Worm (Caenorhabditis elegans) whole organism, L4 larva: ENCODE results near the gene phy-4.
A peak's percentile ranks its signal among the peaks of the same experiment; 100 is the strongest.

Experiments
- D1046.2 ChIP-seq: fragments of 200-800 bp; sonication (Bioruptor generic); IDR thresholded peaks from 2 replicates; pipeline ENCODE4 v1.3.6; 2022; ENCODE audit warnings: missing genetic modification characterization, missing compliant biosample characterization
- F10B5.3 ChIP-seq: sonication (generic microtip); optimal IDR thresholded peaks from 2 replicates; lab custom pipeline; 2016; ENCODE audit warnings: mild to moderate bottlenecking, missing genetic modification characterization, missing compliant biosample characterization
- F26F4.8 ChIP-seq: fragments of 200-800 bp; sonication (Bioruptor generic); conservative IDR thresholded peaks from 2 replicates; pipeline ENCODE4 v1.3.6; 2022; ENCODE audit warnings: missing genetic modification characterization, missing compliant biosample characterization
- F37D6.2 ChIP-seq: sonication (generic microtip); optimal IDR thresholded peaks from 2 replicates; lab custom pipeline; 2016; ENCODE audit warnings: mild to moderate bottlenecking, missing genetic modification characterization, missing compliant biosample characterization
- R02D3.7 ChIP-seq: fragments of 150-350 bp; sonication (generic microtip); optimal IDR thresholded peaks from 3 replicates; lab custom pipeline; 2014; ENCODE audit warnings: missing biosample characterization, missing genetic modification characterization
- T20F7.1 ChIP-seq: fragments of 200-800 bp; sonication (Bioruptor generic); optimal IDR thresholded peaks from 2 replicates; lab custom pipeline; 2018; ENCODE audit warnings: mild to moderate bottlenecking, missing genetic modification characterization, missing compliant biosample characterization
- Y5F2A.4 ChIP-seq: fragments of 200-800 bp; sonication (Bioruptor generic); optimal IDR thresholded peaks from 2 replicates; lab custom pipeline; 2018; ENCODE audit warnings: mild to moderate bottlenecking, missing genetic modification characterization, missing compliant biosample characterization
- ZK546.5 ChIP-seq, 2 experiments: sonication (generic microtip); optimal IDR thresholded peaks; 2 replicates each; lab custom pipeline; 2017; ENCODE audit warnings: missing biosample characterization in 2 of 2, missing genetic modification characterization in 2 of 2
- aly-2 ChIP-seq: sonication (generic microtip); optimal IDR thresholded peaks from 2 replicates; lab custom pipeline; 2018; ENCODE audit warnings: missing biosample characterization, missing genetic modification characterization
- ama-1 ChIP-seq: fragments of 150-350 bp; optimal IDR thresholded peaks from 2 replicates; lab custom pipeline; 2014; ENCODE audit warnings: inconsistent platforms, mixed read lengths
- arid-1 ChIP-seq: fragments of 200-800 bp; sonication (Bioruptor generic); conservative IDR thresholded peaks from 2 replicates; pipeline ENCODE4 v1.3.6; 2022; ENCODE audit warnings: missing genetic modification reagents, missing genetic modification characterization, missing compliant biosample characterization
- ceh-32 ChIP-seq: sonication (generic microtip); optimal IDR thresholded peaks from 2 replicates; lab custom pipeline; 2016; ENCODE audit warnings: mild to moderate bottlenecking, missing genetic modification characterization, missing compliant biosample characterization; ENCODE audit not compliant: poor library complexity
- ceh-62 ChIP-seq: sonication (generic microtip); optimal IDR thresholded peaks from 2 replicates; lab custom pipeline; 2017; ENCODE audit warnings: missing biosample characterization, missing genetic modification characterization
- ceh-82 ChIP-seq: sonication (generic microtip); optimal IDR thresholded peaks from 2 replicates; lab custom pipeline; 2017; ENCODE audit warnings: missing biosample characterization, missing genetic modification characterization
- ces-1 ChIP-seq: fragments of 150-350 bp; sonication (generic microtip); optimal IDR thresholded peaks from 4 replicates; lab custom pipeline; 2014; ENCODE audit warnings: missing biosample characterization, missing genetic modification reagents, missing genetic modification characterization
- daf-16 ChIP-seq, 3 experiments: sonication (generic microtip); optimal IDR thresholded peaks; 2 replicates each; lab custom pipeline; 2016 to 2017; ENCODE audit warnings: missing genetic modification characterization in 3 of 3, missing genetic modification reagents in 3 of 3, mild to moderate bottlenecking in 2 of 3, missing compliant biosample characterization in 2 of 3, missing biosample characterization in 1 of 3, moderate library complexity in 1 of 3
- daf-19 ChIP-seq: fragments of 200-800 bp; sonication (Bioruptor generic); conservative IDR thresholded peaks from 2 replicates; pipeline ENCODE4 v1.3.6; 2022; ENCODE audit warnings: missing genetic modification characterization, missing compliant biosample characterization
- dmd-6 ChIP-seq: fragments of 200-800 bp; sonication (Bioruptor generic); IDR thresholded peaks from 2 replicates; pipeline ENCODE4 v1.3.6; 2022; ENCODE audit warnings: missing genetic modification reagents, missing genetic modification characterization, missing compliant biosample characterization
- dmd-9 ChIP-seq: fragments of 200-800 bp; sonication (Bioruptor generic); IDR thresholded peaks from 2 replicates; pipeline ENCODE4 v1.3.6; 2022; ENCODE audit warnings: missing genetic modification reagents, missing genetic modification characterization, missing compliant biosample characterization
- egl-43 ChIP-seq: fragments of 200-800 bp; sonication (Bioruptor generic); IDR thresholded peaks from 2 replicates; pipeline ENCODE4 v1.3.6; 2022; ENCODE audit warnings: missing genetic modification reagents, missing genetic modification characterization, missing compliant biosample characterization
- fos-1 ChIP-seq: fragments of 150-350 bp; optimal IDR thresholded peaks from 2 replicates; lab custom pipeline; 2014; ENCODE audit warnings: missing biosample characterization, missing genetic modification characterization
- hlh-11 ChIP-seq: fragments of 200-800 bp; sonication (Bioruptor generic); optimal IDR thresholded peaks from 2 replicates; lab custom pipeline; 2018; ENCODE audit warnings: mild to moderate bottlenecking, missing genetic modification characterization, missing compliant biosample characterization
- jun-1 ChIP-seq: fragments of 150-350 bp; optimal IDR thresholded peaks from 2 replicates; lab custom pipeline; 2014; ENCODE audit warnings: missing biosample characterization, missing genetic modification reagents, missing genetic modification characterization
- lim-7 ChIP-seq: fragments of 200-800 bp; sonication (Bioruptor generic); IDR thresholded peaks from 2 replicates; pipeline ENCODE4 v1.3.6; 2022; ENCODE audit warnings: missing genetic modification characterization, missing compliant biosample characterization
- lin-1 ChIP-seq: fragments of 200-800 bp; sonication (Bioruptor generic); IDR thresholded peaks from 2 replicates; pipeline ENCODE4 v1.3.6; 2022; ENCODE audit warnings: missing genetic modification reagents, missing genetic modification characterization, missing compliant biosample characterization
- lir-3 ChIP-seq: sonication (generic microtip); optimal IDR thresholded peaks from 2 replicates; lab custom pipeline; 2016; ENCODE audit warnings: mild to moderate bottlenecking, missing genetic modification characterization, missing compliant biosample characterization
- lsy-2 ChIP-seq, 2 experiments: fragments of 150-350 bp in 1 of 2; sonication (generic microtip) in 1 of 2; optimal IDR thresholded peaks; 2 replicates each; lab custom pipeline; 2014 to 2017; ENCODE audit warnings: missing biosample characterization in 2 of 2, missing genetic modification characterization in 2 of 2
- madf-5 ChIP-seq, 2 experiments: fragments of 200-800 bp; sonication (Bioruptor generic); IDR thresholded peaks; 2 replicates each; pipeline ENCODE4 v1.3.6; 2022; ENCODE audit warnings: missing compliant biosample characterization in 2 of 2, missing genetic modification characterization in 2 of 2
- madf-9 ChIP-seq: fragments of 200-800 bp; sonication (Bioruptor generic); conservative IDR thresholded peaks from 2 replicates; pipeline ENCODE4 v1.3.6; 2022; ENCODE audit warnings: missing genetic modification reagents, missing genetic modification characterization, missing compliant biosample characterization
- mdt-29 ChIP-seq: fragments of 200-800 bp; sonication (Bioruptor generic); IDR thresholded peaks from 2 replicates; pipeline ENCODE4 v1.3.6; 2022; ENCODE audit warnings: missing genetic modification reagents, missing genetic modification characterization, missing compliant biosample characterization
- nhr-10 ChIP-seq: fragments of 150-350 bp; optimal IDR thresholded peaks from 2 replicates; lab custom pipeline; 2014; ENCODE audit warnings: missing biosample characterization, missing genetic modification characterization
- nhr-111 ChIP-seq: fragments of 200-800 bp; sonication (Bioruptor generic); optimal IDR thresholded peaks from 2 replicates; lab custom pipeline; 2018; ENCODE audit warnings: mild to moderate bottlenecking, missing genetic modification characterization, missing compliant biosample characterization
- nhr-237 ChIP-seq: sonication (generic microtip); optimal IDR thresholded peaks from 2 replicates; lab custom pipeline; 2017; ENCODE audit warnings: missing biosample characterization, missing genetic modification characterization
- nhr-25 ChIP-seq: sonication (generic microtip); optimal IDR thresholded peaks from 2 replicates; lab custom pipeline; 2017; ENCODE audit warnings: missing genetic modification characterization, mild to moderate bottlenecking, missing compliant biosample characterization, antibody characterized with exemption, moderate library complexity, borderline replicate concordance; ENCODE audit not compliant: insufficient read depth
- nhr-28 ChIP-seq: fragments of 150-350 bp; optimal IDR thresholded peaks from 2 replicates; lab custom pipeline; 2014; ENCODE audit warnings: missing biosample characterization, missing genetic modification characterization
- nhr-41 ChIP-seq: fragments of 200-800 bp; sonication (Bioruptor generic); IDR thresholded peaks from 2 replicates; pipeline ENCODE4 v1.3.6; 2022; ENCODE audit warnings: missing genetic modification reagents, missing genetic modification characterization, missing compliant biosample characterization
- nhr-42 ChIP-seq: fragments of 200-800 bp; sonication (Bioruptor generic); IDR thresholded peaks from 2 replicates; pipeline ENCODE4 v1.3.6; 2022; ENCODE audit warnings: missing genetic modification characterization, missing compliant biosample characterization
- nhr-6 ChIP-seq: fragments of 150-350 bp; optimal IDR thresholded peaks from 2 replicates; lab custom pipeline; 2014; ENCODE audit warnings: missing biosample characterization, missing genetic modification characterization
- nhr-76 ChIP-seq: fragments of 150-350 bp; optimal IDR thresholded peaks from 2 replicates; lab custom pipeline; 2014; ENCODE audit warnings: missing biosample characterization, missing genetic modification characterization
- pqm-1 ChIP-seq: sonication (generic microtip); optimal IDR thresholded peaks from 2 replicates; lab custom pipeline; 2017; ENCODE audit warnings: missing biosample characterization, missing genetic modification characterization
- set-16 ChIP-seq: fragments of 200-800 bp; sonication (Bioruptor generic); IDR thresholded peaks from 2 replicates; pipeline ENCODE4 v1.3.6; 2022; ENCODE audit warnings: missing genetic modification reagents, missing genetic modification characterization, missing compliant biosample characterization
- snpc-1.2 ChIP-seq: fragments of 200-800 bp; sonication (Bioruptor generic); IDR thresholded peaks from 2 replicates; pipeline ENCODE4 v1.3.6; 2022; ENCODE audit warnings: missing genetic modification reagents, missing genetic modification characterization, missing compliant biosample characterization
- spr-1 ChIP-seq: sonication (generic microtip); optimal IDR thresholded peaks from 2 replicates; lab custom pipeline; 2016; ENCODE audit warnings: mild to moderate bottlenecking, missing genetic modification characterization, missing compliant biosample characterization
- spr-3 ChIP-seq: fragments of 200-800 bp; sonication (Bioruptor generic); optimal IDR thresholded peaks from 2 replicates; lab custom pipeline; 2018; ENCODE audit warnings: mild to moderate bottlenecking, missing genetic modification characterization, missing compliant biosample characterization
- tag-97 ChIP-seq: fragments of 200-800 bp; sonication (Bioruptor generic); IDR thresholded peaks from 2 replicates; pipeline ENCODE4 v1.3.6; 2022; ENCODE audit warnings: missing genetic modification characterization, missing compliant biosample characterization
- unc-130 ChIP-seq: sonication (generic microtip); optimal IDR thresholded peaks from 2 replicates; lab custom pipeline; 2016; ENCODE audit warnings: missing genetic modification reagents, missing genetic modification characterization, missing compliant biosample characterization
- vab-7 ChIP-seq: fragments of 200-800 bp; sonication (Bioruptor generic); IDR thresholded peaks from 2 replicates; pipeline ENCODE4 v1.3.6; 2022; ENCODE audit warnings: missing genetic modification reagents, missing genetic modification characterization, missing compliant biosample characterization
- zfp-2 ChIP-seq: sonication (generic microtip); optimal IDR thresholded peaks from 2 replicates; lab custom pipeline; 2016; ENCODE audit warnings: mild to moderate bottlenecking, missing genetic modification characterization, missing compliant biosample characterization
- zfp-3 ChIP-seq: fragments of 200-800 bp; sonication (Bioruptor generic); conservative IDR thresholded peaks from 2 replicates; pipeline ENCODE4 v1.3.6; 2022; ENCODE audit warnings: missing genetic modification reagents, missing genetic modification characterization, missing compliant biosample characterization
- zip-2 ChIP-seq: fragments of 150-350 bp; optimal IDR thresholded peaks from 2 replicates; lab custom pipeline; 2014; ENCODE audit warnings: missing biosample characterization, missing genetic modification characterization
- ztf-7 ChIP-seq: fragments of 150-350 bp; optimal IDR thresholded peaks from 2 replicates; lab custom pipeline; 2014; ENCODE audit warnings: missing biosample characterization, missing genetic modification characterization

phy-4 gene

ce11 chrV:19522551-19523137, 9.2 kb upstream of the phy-4 start (continued):
- TF ChIP-seq zip-2 (tag; lab: Kevin White, UChicago) (no peak), daf-16 (GFP tag; optimal IDR thresholded peaks at IDR 0.05; lab: Kevin White, UChicago) (no peak), daf-16 (tag; optimal IDR thresholded peaks at IDR 0.05; lab: Kevin White, UChicago) (peak; percentile 65), nhr-25 (tag; lab: Kevin White, UChicago) (peak; percentile 92), hlh-11 (peak; percentile 96), arid-1 (GFP tag; lab: Robert Waterston, UW) (peak; percentile 56; the same call in 1 of the 2 replicates), lim-7 (GFP tag; lab: Robert Waterston, UW) (no peak), nhr-28 (tag; lab: Kevin White, UChicago) (peak; percentile 77), ceh-82 (no peak), nhr-10 (tag; lab: Kevin White, UChicago) (peak; percentile 80), dmd-9 (GFP tag; lab: Robert Waterston, UW) (no peak), lir-3 (tag; lab: Kevin White, UChicago) (no peak), ZK546.5 (tag; optimal IDR thresholded peaks at IDR 0.05; lab: Kevin White, UChicago) (no peak), F26F4.8 (GFP tag; lab: Robert Waterston, UW) (no peak), T20F7.1 (GFP tag; lab: Kevin White, UChicago) (peak; percentile 49), ceh-32 (tag; lab: Kevin White, UChicago) (peak; percentile 8), nhr-111 (no peak), tag-97 (GFP tag; lab: Robert Waterston, UW) (no peak), madf-9 (GFP tag; lab: Robert Waterston, UW) (peak; percentile 51; the same call in 1 of the 2 replicates), R02D3.7 (no peak), daf-19 (peak; percentile 60), zfp-3 (peak; percentile 80), zfp-2 (tag; lab: Kevin White, UChicago) (peak; percentile 53), vab-7 (GFP tag; lab: Robert Waterston, UW) (peak; percentile 44; the same call in 1 of the 2 replicates), egl-43 (GFP tag; lab: Robert Waterston, UW) (peak; percentile 79; the same call in 1 of the 2 replicates), F10B5.3 (tag; lab: Kevin White, UChicago) (no peak), ceh-62 (tag; lab: Kevin White, UChicago) (no peak), madf-5 (GFP tag; IDR thresholded peaks at IDR 0.05; lab: Robert Waterston, UW) (0 out of 4 replicates have a peak, but pooled peaks have one; percentile 20 to 34), F37D6.2 (tag; lab: Kevin White, UChicago) (peak; percentile 60), unc-130 (GFP tag; lab: Kevin White, UChicago) (no peak), nhr-41 (peak; percentile 32; the same call in 1 of the 2 replicates), dmd-6 (GFP tag; lab: Robert Waterston, UW) (peak; percentile 95), Y5F2A.4 (GFP tag; lab: Kevin White, UChicago) (no peak), pqm-1 (tag; lab: Kevin White, UChicago) (no peak), fos-1 (tag; lab: Kevin White, UChicago) (no peak), lin-1 (peak; percentile 93), set-16 (GFP tag; lab: Robert Waterston, UW) (peak; percentile 86), lsy-2 (tag; optimal IDR thresholded peaks at IDR 0.05; lab: Kevin White, UChicago) (peak; percentile 84 to 88), ces-1 (no peak), spr-1 (tag; lab: Kevin White, UChicago) (peak; percentile 55), D1046.2 (GFP tag; lab: Robert Waterston, UW) (no peak), snpc-1.2 (peak; percentile 35), ama-1 (peak; percentile 84), nhr-76 (tag; lab: Kevin White, UChicago) (no peak), nhr-6 (peak; percentile 83), nhr-42 (GFP tag; lab: Robert Waterston, UW) (peak; percentile 69), jun-1 (tag; lab: Kevin White, UChicago) (peak; percentile 70), nhr-237 (tag; lab: Kevin White, UChicago) (no peak), ztf-7 (tag; lab: Kevin White, UChicago) (peak; percentile 21), mdt-29 (GFP tag; lab: Robert Waterston, UW) (peak; percentile 96), spr-3 (GFP tag; lab: Kevin White, UChicago) (peak; percentile 72), aly-2 (tag; lab: Kevin White, UChicago) (no peak)
